Worm (Caenorhabditis elegans): ENCODE results near the gene cyn-17.

cyn-17 gene

DNA sequence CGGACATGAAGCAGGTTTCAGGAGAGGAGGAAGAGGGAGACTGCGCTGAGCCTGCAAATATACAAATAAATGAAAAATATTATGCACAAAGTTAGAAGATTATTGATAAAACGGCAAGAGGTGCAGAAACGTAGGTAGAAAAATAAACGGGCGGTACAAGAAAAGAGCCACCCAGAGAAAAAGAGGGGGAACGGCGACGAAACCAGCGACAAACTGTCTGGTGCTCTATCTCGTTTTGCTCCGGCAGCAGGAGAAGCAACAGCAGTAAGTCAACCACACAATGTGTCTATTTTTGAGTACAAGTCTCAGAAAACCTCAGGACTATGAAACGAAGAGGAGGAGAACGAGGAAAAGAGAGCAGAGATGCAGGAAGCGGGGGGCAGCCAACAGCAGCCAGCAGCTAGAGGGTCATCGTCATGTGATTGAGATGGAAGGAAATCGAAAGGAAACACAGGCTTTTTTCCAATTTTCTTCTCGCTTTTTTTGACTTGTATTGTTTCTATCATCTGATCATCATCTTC is 46.3 kb downstream of the cyn-17 start, which contains the start of gene F26F12.3 (continued):
- TF ChIP-seq snpc-1.2 (GFP tag; IDR thresholded peaks at IDR 0.05) (no peak), nhr-42 (GFP tag; IDR thresholded peaks at IDR 0.05) (no peak), nhr-11 (tag; optimal IDR thresholded peaks at IDR 0.05) (peak; percentile 84), mxl-2 (GFP tag; conservative IDR thresholded peaks at IDR 0.05) (no peak), hlh-11 (tag; optimal IDR thresholded peaks at IDR 0.05) (peak; percentile 91), F10B5.3 (tag; optimal IDR thresholded peaks at IDR 0.05) (no peak), attf-4 (tag; optimal IDR thresholded peaks at IDR 0.05) (no peak), lin-38 (GFP tag; IDR thresholded peaks at IDR 0.05) (peak; percentile 45), fos-1 (tag; optimal IDR thresholded peaks at IDR 0.05) (no peak), daf-19 (GFP tag; conservative IDR thresholded peaks at IDR 0.05) (no peak), gei-8 (GFP tag; optimal IDR thresholded peaks at IDR 0.05) (no peak), madf-9 (GFP tag; conservative IDR thresholded peaks at IDR 0.05) (no peak; the same call in 1 of the 2 replicates), ZK337.2 (GFP tag; IDR thresholded peaks at IDR 0.05) (no peak), lin-15B (tag; optimal IDR thresholded peaks at IDR 0.05) (no peak), nhr-237 (tag; optimal IDR thresholded peaks at IDR 0.05) (no peak), lin-39 (tag; optimal IDR thresholded peaks at IDR 0.05) (no peak), nhr-10 (tag; optimal IDR thresholded peaks at IDR 0.05) (peak; percentile 38), egl-43 (GFP tag; IDR thresholded peaks at IDR 0.05) (peak; percentile 69), Y5F2A.4 (GFP tag; optimal IDR thresholded peaks at IDR 0.05) (no peak), unc-62 (GFP tag; optimal IDR thresholded peaks at IDR 0.05 in 1 of 2) (no peak), unc-62 (tag; optimal IDR thresholded peaks at IDR 0.05) (no peak), nhr-76 (tag; optimal IDR thresholded peaks at IDR 0.05) (no peak), ces-1 (GFP tag; optimal IDR thresholded peaks at IDR 0.05) (no peak), saeg-2 (GFP tag; IDR thresholded peaks at IDR 0.05) (peak; percentile 58; the same call in 1 of the 2 replicates), ceh-20 (GFP tag; IDR thresholded peaks at IDR 0.05) (peak; percentile 8; the same call in 1 of the 2 replicates), ztf-7 (tag; optimal IDR thresholded peaks at IDR 0.05) (peak; percentile 6), lin-1 (GFP tag; IDR thresholded peaks at IDR 0.05) (no peak), unc-39 (tag; optimal IDR thresholded peaks at IDR 0.05) (no peak), nhr-111 (GFP tag; optimal IDR thresholded peaks at IDR 0.05) (no peak), unc-130 (GFP tag; optimal IDR thresholded peaks at IDR 0.05) (no peak), spr-3 (GFP tag; optimal IDR thresholded peaks at IDR 0.05) (no peak), Y105C5A.15 (GFP tag; IDR thresholded peaks at IDR 0.05) (no peak), lin-29 (GFP tag; IDR thresholded peaks at IDR 0.05) (0 out of 2 replicates have a peak, but pooled peaks have one; percentile 49), mxl-3 (GFP tag; optimal IDR thresholded peaks at IDR 0.05) (peak; percentile 33), T26A8.4 (GFP tag; IDR thresholded peaks at IDR 0.05) (no peak), lim-7 (GFP tag; IDR thresholded peaks at IDR 0.05) (no peak), duxl-1 (tag; optimal IDR thresholded peaks at IDR 0.05; ENCODE audit: poor library complexity) (no peak), F37D6.2 (tag; optimal IDR thresholded peaks at IDR 0.05) (no peak), mes-2 (tag; optimal IDR thresholded peaks at IDR 0.05; ENCODE audit: poor library complexity, severe bottlenecking) (no peak), D1046.2 (GFP tag; IDR thresholded peaks at IDR 0.05) (no peak), ama-1 (optimal IDR thresholded peaks at IDR 0.05) (peak; percentile 23), lir-3 (tag; optimal IDR thresholded peaks at IDR 0.05) (no peak), dve-1 (tag; optimal IDR thresholded peaks at IDR 0.05; ENCODE audit: insufficient read depth) (peak; percentile 67), hmg-1.1 (GFP tag; IDR thresholded peaks at IDR 0.05) (peak; percentile 65), sdz-12 (GFP tag; optimal IDR thresholded peaks at IDR 0.05) (no peak), dmd-9 (GFP tag; IDR thresholded peaks at IDR 0.05) (no peak), pha-4 (GFP tag; IDR thresholded peaks at IDR 0.05) (peak; percentile 72), pha-4 (tag; optimal IDR thresholded peaks at IDR 0.05) (no peak), nhr-6 (tag; optimal IDR thresholded peaks at IDR 0.05) (no peak), F49E8.2 (tag; optimal IDR thresholded peaks at IDR 0.05; ENCODE audit: borderline replicate concordance) (no peak), F26F4.8 (GFP tag; conservative IDR thresholded peaks at IDR 0.05) (no peak), ceh-28 (tag; optimal IDR thresholded peaks at IDR 0.05) (no peak)

Measured in whole organism, L4 larva.